Fruit fly (Drosophila melanogaster): ENCODE data around the gene CG15172.

Gene CG15172

dm6 chr2L:19021278-19022220 is 668 bp upstream of the CG15172 start (continued):
- peak; percentile 20 for TF ChIP-seq CG10462 (GFP tag; optimal IDR thresholded peaks at IDR 0.05)
- no peak for TF ChIP-seq CG1832 (GFP tag; optimal IDR thresholded peaks at IDR 0.05)
- peak; percentile 43 for TF ChIP-seq CG15514 (GFP tag; optimal IDR thresholded peaks at IDR 0.05)
- no peak for TF ChIP-seq Sin3A (optimal IDR thresholded peaks at IDR 0.05)
- TF ChIP-seq CG11093 (GFP tag; IDR thresholded peaks at IDR 0.05) = peak; percentile 60; the same call in 1 of the 3 replicates
- peak; percentile 42 for TF ChIP-seq Antp (GFP tag; optimal IDR thresholded peaks at IDR 0.05)
- peak; percentile 35 for TF ChIP-seq Bdp1 (GFP tag; optimal IDR thresholded peaks at IDR 0.05)
- 0 out of 3 replicates have a peak, but pooled peaks have one; percentile 26 for TF ChIP-seq Mrtf (GFP tag; IDR thresholded peaks at IDR 0.05)
- no peak for TF ChIP-seq CG17912 (GFP tag; optimal IDR thresholded peaks at IDR 0.05)
- TF ChIP-seq Fer3 (tag; optimal IDR thresholded peaks at IDR 0.05) = peak; percentile 68
- TF ChIP-seq Atf-2 (GFP tag; optimal IDR thresholded peaks at IDR 0.05) = peak; percentile 1
- TF ChIP-seq B-H2 (GFP tag; optimal IDR thresholded peaks at IDR 0.05) = peak; percentile 83
- TF ChIP-seq CG11560 (tag; IDR thresholded peaks at IDR 0.05) = 0 out of 3 replicates have a peak, but pooled peaks have one; percentile 12
- TF ChIP-seq ewg (GFP tag; optimal IDR thresholded peaks at IDR 0.05) = peak; percentile 69
- peak; percentile 43 for TF ChIP-seq jing (GFP tag; optimal IDR thresholded peaks at IDR 0.05)
- TF ChIP-seq rib (GFP tag; IDR thresholded peaks at IDR 0.05) = no peak; the same call in 1 of the 2 replicates
- peak; percentile 72 for TF ChIP-seq run (tag; optimal IDR thresholded peaks at IDR 0.05)
- peak; percentile 75 for TF ChIP-seq CG9817 (tag; optimal IDR thresholded peaks at IDR 0.05)
- TF ChIP-seq nerfin-1 (tag; optimal IDR thresholded peaks at IDR 0.05) = peak; percentile 63
- TF ChIP-seq Drgx (GFP tag; IDR thresholded peaks at IDR 0.05) = no peak
- TF ChIP-seq CG17568 (GFP tag; optimal IDR thresholded peaks at IDR 0.05) = peak; percentile 67
- TF ChIP-seq dysf (GFP tag; IDR thresholded peaks at IDR 0.05) = peak; percentile 87
- TF ChIP-seq CG17385 (GFP tag; optimal IDR thresholded peaks at IDR 0.05) = peak; percentile 83
- TF ChIP-seq CG6813 (GFP tag; optimal IDR thresholded peaks at IDR 0.05) = peak; percentile 57
- no peak for TF ChIP-seq pzg (GFP tag; optimal IDR thresholded peaks at IDR 0.05)
- peak; percentile 41 for TF ChIP-seq Fer2 (tag; optimal IDR thresholded peaks at IDR 0.05)
- TF ChIP-seq Bgb (GFP tag; IDR thresholded peaks at IDR 0.05; ENCODE audit: partially characterized antibody) = no peak
- TF ChIP-seq odd (GFP tag; optimal IDR thresholded peaks at IDR 0.05) = peak; percentile 81
- TF ChIP-seq Xrp1 (GFP tag; IDR thresholded peaks at IDR 0.05) = peak; percentile 79
- TF ChIP-seq ab (GFP tag; optimal IDR thresholded peaks at IDR 0.05) = no peak
- peak; percentile 24 for TF ChIP-seq CG4707 (GFP tag; optimal IDR thresholded peaks at IDR 0.05)
- TF ChIP-seq phol (tag; optimal IDR thresholded peaks at IDR 0.05) = peak; percentile 76
- peak; percentile 39; the same call in 1 of the 3 replicates for TF ChIP-seq CG7357 (GFP tag; IDR thresholded peaks at IDR 0.05)
- TF ChIP-seq jumu (GFP tag; optimal IDR thresholded peaks at IDR 0.05) = peak; percentile 37
- no peak for TF ChIP-seq en (GFP tag; optimal IDR thresholded peaks at IDR 0.05)
- peak; percentile 45 for TF ChIP-seq CG30020 (tag; optimal IDR thresholded peaks at IDR 0.05)
- TF ChIP-seq her (GFP tag; optimal IDR thresholded peaks at IDR 0.05) = no peak
- no peak for TF ChIP-seq CG3163 (GFP tag; optimal IDR thresholded peaks at IDR 0.05)
- TF ChIP-seq Dip3 (GFP tag; optimal IDR thresholded peaks at IDR 0.05) = no peak
- TF ChIP-seq fu2 (GFP tag; optimal IDR thresholded peaks at IDR 0.05) = peak; percentile 4
- peak; percentile 49 for TF ChIP-seq Spps (tag; optimal IDR thresholded peaks at IDR 0.05)
- TF ChIP-seq insv (GFP tag; optimal IDR thresholded peaks at IDR 0.05) = peak in 1 of 2 experiments; percentile 44
- no peak for TF ChIP-seq MTF-1 (GFP tag; optimal IDR thresholded peaks at IDR 0.05; ENCODE audit: borderline replicate concordance)
- peak; percentile 32 for TF ChIP-seq Usf (GFP tag; optimal IDR thresholded peaks at IDR 0.05)
- TF ChIP-seq E2f1 (GFP tag; IDR thresholded peaks at IDR 0.05) = peak; percentile 44; the same call in 1 of the 2 replicates
- no peak for TF ChIP-seq NC2β (GFP tag; optimal IDR thresholded peaks at IDR 0.05)
- peak; percentile 86 for TF ChIP-seq tgo (GFP tag; IDR thresholded peaks at IDR 0.05)
- TF ChIP-seq CG7556 (GFP tag; optimal IDR thresholded peaks at IDR 0.05) = peak; percentile 93
